Worm (Caenorhabditis elegans): Measurements from ENCODE around the gene spp-19.
A peak's percentile ranks its signal among the peaks of the same experiment; 100 is the strongest.

Gene spp-19

DNA sequence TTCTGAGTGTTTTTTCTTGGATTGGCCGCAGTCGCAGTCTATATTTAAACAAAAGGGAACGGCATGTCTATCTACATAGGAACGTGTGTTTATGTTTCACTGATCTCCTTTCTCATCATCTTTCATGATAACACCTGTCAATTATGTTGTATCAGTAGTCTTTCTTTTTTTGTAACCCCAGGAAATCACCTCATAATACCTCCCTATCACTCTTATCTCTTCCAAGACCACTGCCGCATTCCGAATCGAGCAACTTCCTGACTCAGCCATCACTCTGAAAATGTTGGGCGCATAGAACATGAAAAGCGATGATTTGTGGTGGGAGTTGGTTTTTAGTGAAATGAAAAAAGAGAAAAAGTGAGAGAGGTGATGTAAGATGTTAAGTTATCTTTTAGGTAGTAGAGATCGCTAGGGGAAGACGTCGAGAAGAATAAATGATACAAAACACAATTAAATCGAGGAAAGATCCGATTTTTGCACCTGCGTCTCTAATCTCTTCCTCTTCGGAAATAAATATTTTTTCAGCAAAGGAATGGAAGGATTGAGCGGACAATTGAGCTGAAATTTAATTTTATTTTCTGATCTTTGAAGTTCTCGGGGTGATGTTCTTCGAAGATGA lies 38.5 kb downstream of the spp-19 start:
- no peak for TF ChIP-seq ztf-7 (tag; optimal IDR thresholded peaks at IDR 0.05)
- TF ChIP-seq ZK546.5 (tag; optimal IDR thresholded peaks at IDR 0.05) = no peak
- no peak for TF ChIP-seq zag-1 (tag; optimal IDR thresholded peaks at IDR 0.05)
- 0 out of 2 replicates have a peak, but pooled peaks have one; percentile 19 for TF ChIP-seq dmd-8 (GFP tag; IDR thresholded peaks at IDR 0.05)
- no peak for TF ChIP-seq cey-2 (tag; optimal IDR thresholded peaks at IDR 0.05; ENCODE audit: borderline replicate concordance, insufficient read depth)
- TF ChIP-seq hmg-1.1 (GFP tag; IDR thresholded peaks at IDR 0.05) = no peak
- TF ChIP-seq snpc-1.2 (GFP tag; IDR thresholded peaks at IDR 0.05) = no peak
- TF ChIP-seq F37D6.2 (tag; optimal IDR thresholded peaks at IDR 0.05) = no peak
- TF ChIP-seq dpl-1 (GFP tag; optimal IDR thresholded peaks at IDR 0.05) = no peak
- no peak for TF ChIP-seq daf-8 (GFP tag; IDR thresholded peaks at IDR 0.05)
- TF ChIP-seq arid-1 (GFP tag; conservative IDR thresholded peaks at IDR 0.05) = no peak
- TF ChIP-seq mxl-2 (GFP tag; conservative IDR thresholded peaks at IDR 0.05) = no peak
- no peak for TF ChIP-seq zfp-3 (GFP tag; conservative IDR thresholded peaks at IDR 0.05)
- TF ChIP-seq lin-1 (GFP tag; IDR thresholded peaks at IDR 0.05) = peak; percentile 56; the same call in 1 of the 2 replicates
- no peak for TF ChIP-seq lim-7 (GFP tag; IDR thresholded peaks at IDR 0.05)
- TF ChIP-seq lin-29 (GFP tag; IDR thresholded peaks at IDR 0.05) = no peak
- TF ChIP-seq unc-130 (GFP tag; optimal IDR thresholded peaks at IDR 0.05) = no peak
- no peak for TF ChIP-seq egl-27 (tag; optimal IDR thresholded peaks at IDR 0.05)
- TF ChIP-seq Y105C5A.15 (GFP tag; IDR thresholded peaks at IDR 0.05) = no peak
- TF ChIP-seq unc-62 (GFP tag; optimal IDR thresholded peaks at IDR 0.05 in 1 of 2) = peak in 1 of 2 experiments; percentile 87
- TF ChIP-seq unc-62 (tag; optimal IDR thresholded peaks at IDR 0.05) = no peak
- peak; percentile 56 for TF ChIP-seq nhr-28 (tag; optimal IDR thresholded peaks at IDR 0.05)
- TF ChIP-seq rbr-2 (tag; optimal IDR thresholded peaks at IDR 0.05) = no peak
- 0 out of 2 replicates have a peak, but pooled peaks have one; percentile 15 for TF ChIP-seq ceh-20 (GFP tag; IDR thresholded peaks at IDR 0.05)
- no peak for TF ChIP-seq nhr-42 (GFP tag; IDR thresholded peaks at IDR 0.05)
- no peak for TF ChIP-seq madf-5 (GFP tag; IDR thresholded peaks at IDR 0.05)
- TF ChIP-seq hlh-11 (tag; optimal IDR thresholded peaks at IDR 0.05) = peak; percentile 88
- TF ChIP-seq nhr-77 (tag; optimal IDR thresholded peaks at IDR 0.05) = no peak
- TF ChIP-seq php-3 (GFP tag; IDR thresholded peaks at IDR 0.05) = peak; percentile 67; the same call in 1 of the 2 replicates
- no peak for TF ChIP-seq ama-1 (optimal IDR thresholded peaks at IDR 0.05)
- TF ChIP-seq zip-11 (GFP tag; IDR thresholded peaks at IDR 0.05) = no peak
- TF ChIP-seq daf-16 (GFP tag; optimal IDR thresholded peaks at IDR 0.05) = no peak
- peak; percentile 65 for TF ChIP-seq daf-16 (tag; optimal IDR thresholded peaks at IDR 0.05)
- TF ChIP-seq egl-43 (GFP tag; IDR thresholded peaks at IDR 0.05) = no peak
- TF ChIP-seq dmd-6 (GFP tag; IDR thresholded peaks at IDR 0.05) = peak; percentile 97
- TF ChIP-seq lsy-2 (tag; optimal IDR thresholded peaks at IDR 0.05) = no peak
- TF ChIP-seq unc-39 (tag; optimal IDR thresholded peaks at IDR 0.05) = no peak
- no peak for TF ChIP-seq ceh-62 (tag; optimal IDR thresholded peaks at IDR 0.05)
- TF ChIP-seq gei-8 (GFP tag; optimal IDR thresholded peaks at IDR 0.05) = no peak
- no peak for TF ChIP-seq nhr-48 (tag; optimal IDR thresholded peaks at IDR 0.05)
- no peak for TF ChIP-seq nhr-76 (tag; optimal IDR thresholded peaks at IDR 0.05)
- no peak for TF ChIP-seq ztf-11 (tag; optimal IDR thresholded peaks at IDR 0.05)
- TF ChIP-seq mxl-3 (GFP tag; optimal IDR thresholded peaks at IDR 0.05) = peak; percentile 50
- TF ChIP-seq Y48G9A.11 (GFP tag; IDR thresholded peaks at IDR 0.05) = no peak
- TF ChIP-seq tag-97 (GFP tag; IDR thresholded peaks at IDR 0.05) = no peak
- no peak for TF ChIP-seq pha-4 (GFP tag; IDR thresholded peaks at IDR 0.05)
- TF ChIP-seq pha-4 (tag; optimal IDR thresholded peaks at IDR 0.05) = no peak
- TF ChIP-seq nhr-237 (tag; optimal IDR thresholded peaks at IDR 0.05) = no peak
- TF ChIP-seq T20F7.1 (GFP tag; optimal IDR thresholded peaks at IDR 0.05) = no peak
- TF ChIP-seq lin-13 (GFP tag; optimal IDR thresholded peaks at IDR 0.05) = no peak
- peak; percentile 46 for TF ChIP-seq pqm-1 (tag; optimal IDR thresholded peaks at IDR 0.05)
- peak; percentile 83 for TF ChIP-seq tra-1 (GFP tag; IDR thresholded peaks at IDR 0.05)
- TF ChIP-seq daf-19 (GFP tag; conservative IDR thresholded peaks at IDR 0.05) = no peak

Measured in whole organism, L4 larva.